Fruit fly (Drosophila melanogaster) whole organism, embryonic: ENCODE results near the gene RIOK2.
A peak's percentile ranks its signal among the peaks of the same experiment; 100 is the strongest.

Source experiments
- Abd-B ChIP-seq: fragments of 200-800 bp; sonication (Bioruptor generic); optimal IDR thresholded peaks from 2 replicates; lab custom pipeline; 2018; ENCODE audit warnings: missing biosample characterization, mild to moderate bottlenecking, missing genetic modification characterization, moderate library complexity
- Adf1 ChIP-seq: fragments of 200-800 bp; sonication (Bioruptor generic); IDR thresholded peaks from 2 replicates; pipeline ENCODE4 v1.3.6; 2022; ENCODE audit warnings: missing biosample characterization, missing genetic modification characterization
- Bgb ChIP-seq: fragments of 200-800 bp; sonication (Bioruptor generic); IDR thresholded peaks from 2 replicates; pipeline ENCODE4 v1.3.6; 2022; ENCODE audit warnings: missing biosample characterization, missing genetic modification characterization; ENCODE audit not compliant: partially characterized antibody
- CG10209 ChIP-seq: fragments of 200-800 bp; sonication (Bioruptor generic); optimal IDR thresholded peaks from 3 replicates; lab custom pipeline; 2017; ENCODE audit warnings: missing biosample characterization, mild to moderate bottlenecking, missing genetic modification characterization, missing genetic modification reagents
- CG10959 ChIP-seq: fragments of 200-800 bp; sonication (Bioruptor generic); IDR thresholded peaks from 2 replicates; pipeline ENCODE4 v1.3.6; 2022; ENCODE audit warnings: missing biosample characterization, missing genetic modification characterization
- CG12219 ChIP-seq: fragments of 200-800 bp; sonication (Bioruptor generic); optimal IDR thresholded peaks from 3 replicates; lab custom pipeline; 2018; ENCODE audit warnings: missing biosample characterization, mild to moderate bottlenecking, missing genetic modification characterization
- CG12659 ChIP-seq: fragments of 200-800 bp; sonication (Bioruptor generic); optimal IDR thresholded peaks from 3 replicates; lab custom pipeline; 2017; ENCODE audit warnings: mild to moderate bottlenecking, missing biosample characterization, missing genetic modification reagents, missing genetic modification characterization
- CG12744 ChIP-seq: fragments of 200-800 bp; sonication (Bioruptor generic); optimal IDR thresholded peaks from 2 replicates; lab custom pipeline; 2016; ENCODE audit warnings: missing biosample characterization, missing genetic modification characterization
- CG13296 ChIP-seq: fragments of 200-800 bp; sonication (Bioruptor generic); optimal IDR thresholded peaks from 3 replicates; lab custom pipeline; 2018; ENCODE audit warnings: missing biosample characterization, mild to moderate bottlenecking, missing genetic modification characterization
- CG14710 ChIP-seq: fragments of 200-800 bp; sonication (Bioruptor generic); optimal IDR thresholded peaks from 3 replicates; lab custom pipeline; 2019; ENCODE audit warnings: missing biosample characterization, mild to moderate bottlenecking, missing genetic modification characterization, moderate library complexity
- CG15601 ChIP-seq: fragments of 200-800 bp; sonication (Bioruptor generic); optimal IDR thresholded peaks from 3 replicates; lab custom pipeline; 2019; ENCODE audit warnings: missing biosample characterization, mild to moderate bottlenecking, missing genetic modification characterization, moderate library complexity
- CG17568 ChIP-seq: fragments of 200-800 bp; sonication (Bioruptor generic); optimal IDR thresholded peaks from 2 replicates; lab custom pipeline; 2018; ENCODE audit warnings: missing biosample characterization, mild to moderate bottlenecking, missing genetic modification characterization, moderate library complexity
- CG18764 ChIP-seq: fragments of 200-800 bp; sonication (Bioruptor generic); optimal IDR thresholded peaks from 3 replicates; lab custom pipeline; 2016; ENCODE audit warnings: missing biosample characterization, missing genetic modification characterization
- CG2712 ChIP-seq: fragments of 200-800 bp; optimal IDR thresholded peaks from 3 replicates; lab custom pipeline; 2019; ENCODE audit warnings: missing biosample characterization, mild to moderate bottlenecking, missing genetic modification characterization, moderate library complexity
- CG33557 ChIP-seq: fragments of 200-800 bp; sonication (Bioruptor generic); optimal IDR thresholded peaks from 2 replicates; lab custom pipeline; 2019; ENCODE audit warnings: missing biosample characterization, mild to moderate bottlenecking, missing genetic modification characterization, moderate library complexity
- CG34422 ChIP-seq: fragments of 200-800 bp; sonication (Bioruptor generic); IDR thresholded peaks from 3 replicates; pipeline ENCODE4 v1.3.6; 2022; ENCODE audit warnings: missing biosample characterization, missing genetic modification characterization
- CG3838 ChIP-seq: fragments of 200-800 bp; sonication (Bioruptor generic); optimal IDR thresholded peaks from 3 replicates; lab custom pipeline; 2016; ENCODE audit warnings: missing biosample characterization, missing genetic modification characterization
- CG4282 ChIP-seq: fragments of 200-800 bp; sonication (Bioruptor generic); optimal IDR thresholded peaks from 2 replicates; lab custom pipeline; 2016; ENCODE audit warnings: missing biosample characterization, missing genetic modification characterization
- CG4404 ChIP-seq: fragments of 200-800 bp; sonication (Bioruptor generic); IDR thresholded peaks from 2 replicates; pipeline ENCODE4 v1.3.6; 2022; ENCODE audit warnings: missing biosample characterization, missing genetic modification characterization
- CG4707 ChIP-seq: fragments of 200-800 bp; sonication (Bioruptor generic); optimal IDR thresholded peaks from 2 replicates; lab custom pipeline; 2018; ENCODE audit warnings: missing biosample characterization, mild to moderate bottlenecking, missing genetic modification characterization, moderate library complexity
- CG6654 ChIP-seq: fragments of 200-800 bp; sonication (Bioruptor generic); optimal IDR thresholded peaks from 2 replicates; lab custom pipeline; 2017; ENCODE audit warnings: missing biosample characterization, mild to moderate bottlenecking, missing genetic modification characterization
- CG7963 ChIP-seq: fragments of 200-800 bp; sonication (Bioruptor generic); IDR thresholded peaks from 3 replicates; pipeline ENCODE4 v1.3.6; 2022; ENCODE audit warnings: missing biosample characterization, missing genetic modification characterization; ENCODE audit not compliant: partially characterized antibody
- CG8388 ChIP-seq: fragments of 200-800 bp; sonication (Bioruptor generic); optimal IDR thresholded peaks from 2 replicates; lab custom pipeline; 2019; ENCODE audit warnings: missing biosample characterization, mild to moderate bottlenecking, missing genetic modification characterization, moderate library complexity
- CkIIα-i1 ChIP-seq: fragments of 200-800 bp; sonication (Bioruptor generic); IDR thresholded peaks from 2 replicates; pipeline ENCODE4 v1.3.6; 2022; ENCODE audit warnings: missing biosample characterization, missing genetic modification characterization
- Dek ChIP-seq: fragments of 200-800 bp; sonication (Bioruptor generic); optimal IDR thresholded peaks from 3 replicates; lab custom pipeline; 2019; ENCODE audit warnings: missing biosample characterization, mild to moderate bottlenecking, missing genetic modification characterization, moderate library complexity
- Elba2 ChIP-seq: fragments of 200-800 bp; sonication (Bioruptor generic); optimal IDR thresholded peaks from 3 replicates; lab custom pipeline; 2016; ENCODE audit warnings: missing biosample characterization, missing genetic modification characterization
- Gsc ChIP-seq: fragments of 200-800 bp; sonication (Bioruptor generic); IDR thresholded peaks from 2 replicates; pipeline ENCODE4 v1.3.6; 2022; ENCODE audit warnings: missing biosample characterization, missing genetic modification characterization
- H2.0 ChIP-seq: fragments of 200-800 bp; sonication (Bioruptor generic); IDR thresholded peaks from 2 replicates; pipeline ENCODE4 v1.3.6; 2022; ENCODE audit warnings: missing biosample characterization, missing genetic modification characterization
- Hr39 ChIP-seq: fragments of >200 bp; optimal IDR thresholded peaks from 2 replicates; lab custom pipeline; 2017
- Lhr ChIP-seq: fragments of 200-800 bp; sonication (Bioruptor generic); optimal IDR thresholded peaks from 3 replicates; lab custom pipeline; 2017; ENCODE audit warnings: mild to moderate bottlenecking, missing biosample characterization, missing genetic modification reagents, missing genetic modification characterization
- Mrtf ChIP-seq: fragments of 200-800 bp; sonication (Bioruptor generic); IDR thresholded peaks from 3 replicates; pipeline ENCODE4 v1.3.6; 2022; ENCODE audit warnings: missing biosample characterization, missing genetic modification characterization
- TFAM ChIP-seq: fragments of 200-800 bp; sonication (Bioruptor generic); optimal IDR thresholded peaks from 2 replicates; lab custom pipeline; 2017; ENCODE audit warnings: missing biosample characterization, missing genetic modification characterization, inconsistent platforms
- YL-1 ChIP-seq: fragments of 200-800 bp; sonication (Bioruptor generic); optimal IDR thresholded peaks from 3 replicates; lab custom pipeline; 2017; ENCODE audit warnings: missing biosample characterization, mild to moderate bottlenecking, missing genetic modification characterization
- ac ChIP-seq: fragments of 200-800 bp; sonication (Bioruptor generic); optimal IDR thresholded peaks from 3 replicates; lab custom pipeline; 2017; ENCODE audit warnings: missing biosample characterization, mild to moderate bottlenecking, missing genetic modification characterization
- ase ChIP-seq: fragments of 200-800 bp; sonication (Bioruptor generic); IDR thresholded peaks from 3 replicates; pipeline ENCODE4 v1.3.6; 2022; ENCODE audit warnings: missing biosample characterization, missing genetic modification characterization
- bowl ChIP-seq: fragments of 200-800 bp; sonication (Bioruptor generic); IDR thresholded peaks from 2 replicates; pipeline ENCODE4 v1.3.6; 2022; ENCODE audit warnings: missing biosample characterization, missing genetic modification characterization
- bsh ChIP-seq, 2 experiments: fragments of 200-800 bp; sonication (Bioruptor generic); optimal IDR thresholded peaks; 2 replicates each; lab custom pipeline; 2017 to 2018; ENCODE audit warnings: mild to moderate bottlenecking in 2 of 2, missing biosample characterization in 2 of 2, missing genetic modification characterization in 2 of 2, moderate library complexity in 1 of 2
- cad ChIP-seq: fragments of >200 bp; optimal IDR thresholded peaks from 2 replicates; lab custom pipeline; 2017; ENCODE audit warnings: missing biosample characterization, missing genetic modification characterization
- cg ChIP-seq: fragments of 200-800 bp; sonication (Bioruptor generic); optimal IDR thresholded peaks from 3 replicates; lab custom pipeline; 2019; ENCODE audit warnings: missing biosample characterization, mild to moderate bottlenecking, missing genetic modification characterization, moderate library complexity
- chn ChIP-seq: fragments of 200-800 bp; sonication (Bioruptor generic); optimal IDR thresholded peaks from 2 replicates; lab custom pipeline; 2016; ENCODE audit warnings: missing biosample characterization, missing genetic modification characterization
- eyg ChIP-seq: fragments of 200-800 bp; sonication (Bioruptor generic); optimal IDR thresholded peaks from 3 replicates; lab custom pipeline; 2016; ENCODE audit warnings: missing biosample characterization, missing genetic modification characterization
- gce ChIP-seq: fragments of 200-800 bp; sonication (Bioruptor generic); IDR thresholded peaks from 3 replicates; pipeline ENCODE4 v1.3.6; 2022; ENCODE audit warnings: missing biosample characterization, missing genetic modification characterization
- ken ChIP-seq: fragments of 200-800 bp; sonication (Bioruptor generic); IDR thresholded peaks from 3 replicates; pipeline ENCODE4 v1.3.6; 2022; ENCODE audit warnings: missing biosample characterization, missing genetic modification characterization
- klu ChIP-seq: fragments of 200-800 bp; sonication (Bioruptor generic); IDR thresholded peaks from 2 replicates; pipeline ENCODE4 v1.3.6; 2022; ENCODE audit warnings: missing biosample characterization, missing genetic modification characterization
- lab ChIP-seq: fragments of 200-800 bp; sonication (Bioruptor generic); optimal IDR thresholded peaks from 3 replicates; lab custom pipeline; 2017; ENCODE audit warnings: missing biosample characterization, missing genetic modification characterization, mild to moderate bottlenecking, moderate library complexity, missing genetic modification reagents
- mld ChIP-seq: fragments of 200-800 bp; sonication (Bioruptor generic); IDR thresholded peaks from 3 replicates; pipeline ENCODE4 v1.3.6; 2022; ENCODE audit warnings: missing biosample characterization, missing genetic modification characterization; ENCODE audit not compliant: partially characterized antibody
- peb ChIP-seq: fragments of 200-800 bp; sonication (Bioruptor generic); IDR thresholded peaks from 2 replicates; pipeline ENCODE4 v1.3.6; 2022; ENCODE audit warnings: missing biosample characterization, missing genetic modification characterization
- pfk ChIP-seq: fragments of 200-800 bp; sonication (Bioruptor generic); optimal IDR thresholded peaks from 2 replicates; lab custom pipeline; 2018; ENCODE audit warnings: missing biosample characterization, mild to moderate bottlenecking, missing genetic modification characterization, moderate library complexity
- slou ChIP-seq: fragments of 200-800 bp; sonication (Bioruptor generic); optimal IDR thresholded peaks from 3 replicates; lab custom pipeline; 2016; ENCODE audit warnings: missing biosample characterization, missing genetic modification characterization
- tx ChIP-seq: fragments of 200-800 bp; sonication (Bioruptor generic); optimal IDR thresholded peaks from 2 replicates; lab custom pipeline; 2016; ENCODE audit warnings: missing biosample characterization, missing genetic modification characterization
- zf30C ChIP-seq: fragments of 200-800 bp; sonication (Bioruptor generic); optimal IDR thresholded peaks from 3 replicates; lab custom pipeline; 2018; ENCODE audit warnings: missing biosample characterization, mild to moderate bottlenecking, missing genetic modification characterization

RIOK2 gene

dm6 chr3R:25265589-25266201, at the start of gene RIOK2, which contains the start of gene GlnRS (continued):
- no peak for TF ChIP-seq Abd-B (GFP tag; lab: Kevin White, UChicago)
- TF ChIP-seq cad (GFP tag; lab: Kevin White, UChicago): no peak
- TF ChIP-seq peb (GFP tag; lab: Robert Waterston, UW): no peak
- TF ChIP-seq Mrtf (GFP tag; lab: Robert Waterston, UW): no peak
- TF ChIP-seq YL-1 (GFP tag; lab: Kevin White, UChicago): peak; percentile 98
- TF ChIP-seq Adf1: no peak
- no peak for TF ChIP-seq CG4404 (GFP tag; lab: Robert Waterston, UW)
- TF ChIP-seq CG10959 (GFP tag; lab: Robert Waterston, UW): no peak
- no peak for TF ChIP-seq bowl
- TF ChIP-seq chn (GFP tag; lab: Kevin White, UChicago): no peak
- TF ChIP-seq ken (GFP tag; lab: Robert Waterston, UW): no peak
- no peak for TF ChIP-seq TFAM (GFP tag; lab: Kevin White, UChicago)
- TF ChIP-seq Lhr (GFP tag; lab: Kevin White, UChicago): peak; percentile 64
- no peak for TF ChIP-seq slou (GFP tag; lab: Kevin White, UChicago)
- TF ChIP-seq CG8388 (GFP tag; lab: Kevin White, UChicago): no peak
- no peak for TF ChIP-seq CG10209 (GFP tag; lab: Kevin White, UChicago)
- TF ChIP-seq ac (GFP tag; lab: Kevin White, UChicago): no peak
- peak; percentile 48 for TF ChIP-seq CG2712
- TF ChIP-seq CG3838 (GFP tag; lab: Kevin White, UChicago): no peak
- TF ChIP-seq CkIIα-i1 (GFP tag; lab: Robert Waterston, UW): no peak
- TF ChIP-seq CG14710 (tag; lab: Kevin White, UChicago): no peak
- no peak for TF ChIP-seq Gsc (GFP tag; lab: Robert Waterston, UW)
- TF ChIP-seq cg (GFP tag; lab: Kevin White, UChicago): no peak
- no peak for TF ChIP-seq CG6654 (GFP tag; lab: Kevin White, UChicago)
- TF ChIP-seq Dek: no peak
- peak; percentile 64 for TF ChIP-seq CG12659
- no peak for TF ChIP-seq tx (GFP tag; lab: Kevin White, UChicago)
- TF ChIP-seq H2.0: no peak
- TF ChIP-seq Elba2: no peak
- TF ChIP-seq CG33557 (GFP tag; lab: Kevin White, UChicago): no peak
- peak; percentile 85; the same call in 2 of the 3 replicates for TF ChIP-seq CG34422
- TF ChIP-seq CG13296 (GFP tag; lab: Kevin White, UChicago): no peak
- no peak for TF ChIP-seq CG17568
- no peak for TF ChIP-seq CG15601 (tag; lab: Kevin White, UChicago)
- peak; percentile 98 for TF ChIP-seq Bgb (GFP tag; lab: Robert Waterston, UW)
- no peak for TF ChIP-seq CG12219 (GFP tag; lab: Kevin White, UChicago)
- no peak for TF ChIP-seq gce
- no peak for TF ChIP-seq CG4282
- no peak for TF ChIP-seq Hr39 (lab: Kevin White, UChicago)
- TF ChIP-seq lab (GFP tag; lab: Kevin White, UChicago): no peak
- peak; percentile 91 for TF ChIP-seq mld
- TF ChIP-seq bsh (GFP tag; optimal IDR thresholded peaks at IDR 0.05; lab: Kevin White, UChicago): no peak
- TF ChIP-seq zf30C: no peak
- peak; percentile 93 for TF ChIP-seq CG7963 (GFP tag; lab: Robert Waterston, UW)
- no peak for TF ChIP-seq CG18764 (GFP tag; lab: Kevin White, UChicago)
- no peak for TF ChIP-seq eyg (GFP tag; lab: Kevin White, UChicago)
- no peak for TF ChIP-seq CG12744 (GFP tag; lab: Kevin White, UChicago)
- no peak for TF ChIP-seq ase (GFP tag; lab: Robert Waterston, UW)
- no peak for TF ChIP-seq klu (GFP tag; lab: Robert Waterston, UW)
- no peak for TF ChIP-seq CG4707 (GFP tag; lab: Kevin White, UChicago)
- no peak for TF ChIP-seq pfk (GFP tag; lab: Kevin White, UChicago)
